Fruit fly (Drosophila melanogaster) whole organism, pupa: Measurements from ENCODE around the gene out.
A peak's percentile ranks its signal among the peaks of the same experiment; 100 is the strongest.

Experiments
- CG10348 ChIP-seq: fragments of 200-800 bp; sonication (Bioruptor generic); IDR thresholded peaks from 2 replicates; pipeline ENCODE4 v1.3.6; 2022; ENCODE audit warnings: missing biosample characterization, missing genetic modification characterization
- CG4496 ChIP-seq: fragments of 200-800 bp; sonication (Bioruptor generic); IDR thresholded peaks from 3 replicates; pipeline ENCODE4 v1.3.6; 2022; ENCODE audit warnings: missing biosample characterization, missing genetic modification characterization
- CG8301 ChIP-seq: fragments of 200-800 bp; sonication (Bioruptor generic); optimal IDR thresholded peaks from 2 replicates; lab custom pipeline; 2018; ENCODE audit warnings: missing biosample characterization, mild to moderate bottlenecking, missing genetic modification characterization
- D1 ChIP-seq: fragments of 200-800 bp; sonication (Bioruptor generic); optimal IDR thresholded peaks from 2 replicates; lab custom pipeline; 2018; ENCODE audit warnings: missing biosample characterization, mild to moderate bottlenecking, missing genetic modification characterization, moderate library complexity
- EcR ChIP-seq: fragments of 200-800 bp; sonication (Bioruptor generic); optimal IDR thresholded peaks from 3 replicates; lab custom pipeline; 2019; ENCODE audit warnings: missing biosample characterization, missing genetic modification characterization, mild to moderate bottlenecking, moderate library complexity, missing genetic modification reagents
- Pif1A ChIP-seq: fragments of 200-800 bp; sonication (Bioruptor generic); optimal IDR thresholded peaks from 3 replicates; lab custom pipeline; 2016; ENCODE audit warnings: missing biosample characterization, missing genetic modification characterization
- rn ChIP-seq: fragments of 200-800 bp; sonication (Bioruptor generic); IDR thresholded peaks from 2 replicates; pipeline ENCODE4 v1.3.6; 2022; ENCODE audit warnings: missing biosample characterization, missing genetic modification characterization

DNA sequence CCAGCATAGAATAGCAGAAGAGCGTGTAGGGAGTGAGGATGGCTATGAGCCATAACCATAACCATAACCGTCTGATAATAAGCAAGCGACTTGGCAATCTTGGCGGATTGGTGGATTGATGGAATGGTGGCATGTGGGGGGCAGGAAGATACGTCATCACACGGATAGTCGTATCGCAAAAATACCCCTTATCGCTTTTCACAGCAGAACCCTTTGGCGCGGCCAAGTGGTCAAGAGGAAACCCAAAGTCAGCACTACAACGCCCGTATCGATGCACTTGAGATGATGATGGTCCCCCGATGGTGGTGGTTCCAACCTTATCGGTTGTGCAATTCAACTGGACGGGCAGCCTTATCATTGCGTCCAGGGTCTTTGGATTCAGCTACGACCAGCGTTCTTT lies 36.5 kb downstream of the out start:
- no peak for TF ChIP-seq CG8301 (tag; lab: Kevin White, UChicago)
- TF ChIP-seq EcR, result peak; percentile 35
- no peak for TF ChIP-seq CG10348
- TF ChIP-seq Pif1A, result no peak
- TF ChIP-seq CG4496 (GFP tag; lab: Robert Waterston, UW), result no peak
- TF ChIP-seq rn (GFP tag; lab: Robert Waterston, UW), result no peak
- TF ChIP-seq D1, result no peak
